Worm (Caenorhabditis elegans) whole organism, late embryonic: ENCODE data around the gene pqn-83.

Source experiments
- ama-1 ChIP-seq: fragments of 150-350 bp; optimal IDR thresholded peaks from 2 replicates; lab custom pipeline; 2014
- ceh-14 ChIP-seq: sonication (generic microtip); optimal IDR thresholded peaks from 2 replicates; lab custom pipeline; 2016; ENCODE audit warnings: missing genotype, missing genetic modification characterization, missing compliant biosample characterization
- ceh-19 ChIP-seq: fragments of 200-800 bp; sonication (Bioruptor generic); optimal IDR thresholded peaks from 2 replicates; lab custom pipeline; 2018; ENCODE audit warnings: mild to moderate bottlenecking, missing genetic modification characterization, missing compliant biosample characterization
- elt-4 ChIP-seq: sonication (generic microtip); optimal IDR thresholded peaks from 2 replicates; lab custom pipeline; 2016; ENCODE audit warnings: missing genetic modification characterization, missing compliant biosample characterization
- fkh-6 ChIP-seq: sonication (generic microtip); optimal IDR thresholded peaks from 2 replicates; lab custom pipeline; 2016; ENCODE audit warnings: missing genetic modification characterization, missing compliant biosample characterization
- pros-1 ChIP-seq: fragments of 150-350 bp; optimal IDR thresholded peaks from 2 replicates; lab custom pipeline; 2014; ENCODE audit warnings: missing biosample characterization, missing genetic modification reagents, missing genetic modification characterization
- sdc-2 ChIP-seq: sonication (generic microtip); optimal IDR thresholded peaks from 2 replicates; lab custom pipeline; 2016; ENCODE audit warnings: missing genotype, missing genetic modification characterization, missing compliant biosample characterization
- ttx-3 ChIP-seq: sonication (generic microtip); optimal IDR thresholded peaks from 2 replicates; lab custom pipeline; 2016; ENCODE audit warnings: missing genetic modification reagents, missing genetic modification characterization, missing compliant biosample characterization

ce11 chrIII:13065694-13066093 lies 33.6 kb downstream of the pqn-83 start:
- TF ChIP-seq ttx-3 (tag; lab: Kevin White, UChicago) = no peak
- TF ChIP-seq ceh-14 (tag; lab: Kevin White, UChicago) = no peak
- no peak for TF ChIP-seq fkh-6 (tag; lab: Kevin White, UChicago)
- TF ChIP-seq elt-4 (tag; lab: Kevin White, UChicago) = no peak
- TF ChIP-seq pros-1 = no peak
- no peak for TF ChIP-seq ceh-19 (GFP tag; lab: Kevin White, UChicago)
- TF ChIP-seq ama-1 (lab: Kevin White, UChicago) = no peak
- no peak for TF ChIP-seq sdc-2 (tag; lab: Kevin White, UChicago)
